Worm (Caenorhabditis elegans) whole organism, young adult: ENCODE results near the gene F56F11.2.

Experiments used
- madf-8 ChIP-seq: fragments of 200-800 bp; sonication (Bioruptor generic); conservative IDR thresholded peaks from 2 replicates; pipeline ENCODE4 v1.3.6; 2022; ENCODE audit warnings: missing genetic modification reagents, missing genetic modification characterization, missing compliant biosample characterization
- rec-8 ChIP-seq, 2 experiments: sonication (generic microtip); optimal IDR thresholded peaks; 2 replicates each; lab custom pipeline; 2016; ENCODE audit warnings: mild to moderate bottlenecking in 2 of 2, missing genetic modification characterization in 2 of 2, missing genetic modification reagents in 2 of 2, missing genotype in 2 of 2, missing biosample characterization in 1 of 2, missing compliant biosample characterization in 1 of 2, moderate library complexity in 1 of 2
- ztf-6 ChIP-seq: fragments of 200-800 bp; sonication (Bioruptor generic); IDR thresholded peaks from 2 replicates; pipeline ENCODE4 v1.3.6; 2022; ENCODE audit warnings: missing genetic modification reagents, missing genetic modification characterization, missing compliant biosample characterization

DNA sequence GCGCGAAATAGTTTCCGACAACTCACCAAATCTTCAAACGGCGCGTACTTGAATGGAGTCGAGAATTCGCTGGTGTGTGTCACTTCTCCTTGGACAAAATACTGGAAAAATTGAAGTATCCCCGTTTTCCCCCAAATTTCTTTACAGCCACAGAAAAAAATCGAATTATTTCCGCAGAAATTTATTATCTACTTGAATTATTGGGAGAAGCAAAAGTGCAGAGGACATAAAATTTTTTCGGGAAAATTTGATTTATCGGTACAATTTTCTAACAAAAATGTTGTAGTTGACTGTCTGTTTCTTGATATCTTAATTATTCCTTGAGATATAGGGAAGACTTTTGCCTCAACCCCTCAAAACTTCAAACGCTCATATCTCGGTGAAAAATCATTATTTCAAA, 40.9 kb downstream of the F56F11.2 start, which contains the start of gene R10F2.4:
- TF ChIP-seq ztf-6 (GFP tag; lab: Robert Waterston, UW) (no peak), rec-8 (tag; optimal IDR thresholded peaks at IDR 0.05; lab: Kevin White, UChicago) (no peak), madf-8 (GFP tag; lab: Robert Waterston, UW) (no peak)
